Fruit fly (Drosophila melanogaster): Measurements from ENCODE around the gene CG8641.
A peak's percentile ranks its signal among the peaks of the same experiment; 100 is the strongest.

Gene CG8641

DNA sequence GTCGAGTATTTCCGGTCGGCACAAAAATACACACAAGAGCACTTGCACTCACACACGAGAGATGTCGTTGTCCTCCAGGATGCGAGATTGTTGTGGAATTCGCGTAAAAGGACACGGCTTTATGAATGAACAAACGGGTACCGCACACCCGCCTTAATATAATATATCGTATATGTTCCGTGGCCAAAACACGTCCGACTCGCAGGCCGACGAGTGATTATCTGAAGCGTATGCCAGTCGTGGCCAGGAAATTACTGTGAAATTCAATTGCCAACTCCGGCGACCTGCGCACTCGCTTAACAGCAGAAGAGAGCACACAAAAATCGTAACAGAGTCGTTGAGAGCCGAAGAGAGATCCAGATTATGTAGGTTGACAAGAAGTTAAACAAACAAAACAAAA is at the start of gene CG8641:
CG8641 (minus strand) TSS at position 205 of the 400 bp plus-strand sequence.
- no peak for TF ChIP-seq toe (GFP tag; optimal IDR thresholded peaks at IDR 0.05)
- TF ChIP-seq Mnt (GFP tag; optimal IDR thresholded peaks at IDR 0.05), result no peak
- TF ChIP-seq CG5204 (GFP tag; optimal IDR thresholded peaks at IDR 0.05), result no peak
- no peak for TF ChIP-seq tj (GFP tag; optimal IDR thresholded peaks at IDR 0.05)
- TF ChIP-seq cic (GFP tag; optimal IDR thresholded peaks at IDR 0.05), result no peak
- TF ChIP-seq CG33017 (tag; optimal IDR thresholded peaks at IDR 0.05), result no peak
- TF ChIP-seq CG7045 (GFP tag; optimal IDR thresholded peaks at IDR 0.05), result no peak
- no peak for TF ChIP-seq CG12768 (GFP tag; optimal IDR thresholded peaks at IDR 0.05)

DNA sequence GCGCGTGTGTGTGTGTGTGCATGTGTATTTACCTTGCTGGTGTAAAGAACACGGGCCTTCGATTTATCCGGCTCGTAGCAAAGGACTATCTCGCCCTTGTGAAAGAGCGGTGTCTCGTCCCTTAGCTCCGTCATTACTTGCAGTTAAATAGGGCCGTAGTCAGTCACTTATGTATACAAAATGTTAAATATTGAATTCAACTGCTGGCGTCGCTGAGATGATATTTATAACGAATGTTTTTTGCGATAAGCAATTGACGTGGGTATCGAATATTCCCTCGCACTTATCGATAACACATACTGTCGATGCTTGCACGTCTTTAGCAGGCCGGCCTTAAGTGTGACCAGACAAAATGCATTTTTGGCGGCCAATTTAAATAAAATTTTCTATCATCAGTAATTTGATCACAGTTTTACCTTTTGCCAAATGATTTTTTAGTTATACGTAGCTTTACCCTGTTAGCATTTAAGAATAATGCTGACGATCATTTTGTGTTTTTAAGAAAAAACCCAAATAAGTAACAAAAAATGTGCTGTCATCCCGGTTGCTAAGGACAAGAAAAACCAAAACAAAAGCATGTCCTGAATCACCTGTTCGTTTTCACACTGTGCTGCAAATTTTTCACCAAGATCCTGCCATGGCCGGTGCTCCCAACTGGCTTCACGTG is 48.2 kb upstream of the CG8641 start, which contains the start of the genes msl-3 and BBS1:
msl-3 (minus strand) TSS at position 245 of the 667 bp plus-strand sequence.
BBS1 (plus strand) TSS at position 617 of the 667 bp plus-strand sequence.
- no peak for TF ChIP-seq Clk (GFP tag; optimal IDR thresholded peaks at IDR 0.05)
- no peak for TF ChIP-seq kay (GFP tag; ENCODE audit: borderline replicate concordance)
- TF ChIP-seq ovo (GFP tag; optimal IDR thresholded peaks at IDR 0.05), result no peak
- peak; percentile 17 for TF ChIP-seq bab1 (GFP tag; optimal IDR thresholded peaks at IDR 0.05)
- no peak for TF ChIP-seq CG5204 (GFP tag; optimal IDR thresholded peaks at IDR 0.05)
- peak; percentile 19 for TF ChIP-seq Mnt (GFP tag; optimal IDR thresholded peaks at IDR 0.05)
- no peak for TF ChIP-seq CG7101 (tag; optimal IDR thresholded peaks at IDR 0.05)
- TF ChIP-seq Hr96 (GFP tag; optimal IDR thresholded peaks at IDR 0.05), result no peak
- TF ChIP-seq Crg-1 (GFP tag; optimal IDR thresholded peaks at IDR 0.05), result no peak
- no peak for TF ChIP-seq toe (GFP tag; optimal IDR thresholded peaks at IDR 0.05)
- no peak for TF ChIP-seq pad (GFP tag; optimal IDR thresholded peaks at IDR 0.05)
- TF ChIP-seq cic (GFP tag; optimal IDR thresholded peaks at IDR 0.05), result no peak
- TF ChIP-seq CG1620 (GFP tag; optimal IDR thresholded peaks at IDR 0.05), result no peak

DNA sequence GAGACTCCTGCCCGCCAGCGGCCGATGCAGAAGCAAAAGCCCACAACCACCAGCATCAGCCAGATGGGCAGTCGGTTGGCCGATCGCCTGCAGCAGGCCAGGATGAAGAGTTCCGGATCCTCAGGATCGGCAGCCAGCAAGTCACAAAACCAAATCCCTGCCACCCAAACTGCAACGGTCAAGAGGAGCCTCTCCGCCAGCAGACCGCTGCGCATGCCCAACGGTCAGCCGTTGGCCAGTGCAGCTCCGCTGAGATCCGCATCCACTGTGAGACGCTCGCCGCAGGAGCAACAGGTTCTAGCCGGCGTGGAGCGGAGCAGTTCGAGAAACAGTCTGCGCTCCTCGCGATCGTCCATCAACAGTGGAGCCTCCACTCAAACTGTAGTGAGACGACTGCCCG is 44.9 kb upstream of the CG8641 start:
- TF ChIP-seq CG14711 (tag; optimal IDR thresholded peaks at IDR 0.05) (no peak), toe (GFP tag; optimal IDR thresholded peaks at IDR 0.05) (no peak), Clk (GFP tag; optimal IDR thresholded peaks at IDR 0.05) (no peak), tj (GFP tag; optimal IDR thresholded peaks at IDR 0.05) (no peak), cnc (optimal IDR thresholded peaks at IDR 0.05) (no peak)

DNA sequence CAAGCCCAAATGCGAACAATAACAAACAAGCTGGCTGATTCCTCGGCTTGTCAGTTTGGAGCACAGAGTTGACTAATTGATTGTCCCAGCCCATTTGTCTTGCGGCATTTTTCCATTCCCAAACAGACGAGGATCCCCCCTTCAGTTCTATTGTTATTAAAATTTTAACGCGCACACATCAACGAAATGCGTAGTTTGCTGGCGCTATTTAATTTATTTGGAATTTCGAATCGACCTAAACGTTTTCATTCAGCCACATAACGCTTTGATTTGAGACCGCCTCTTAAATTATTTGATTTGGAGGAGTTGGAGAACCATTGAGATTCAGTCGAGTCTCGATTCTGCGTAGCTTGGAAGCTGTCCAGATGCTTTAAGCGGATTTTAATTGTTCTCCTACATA is 38.7 kb upstream of the CG8641 start:
- TF ChIP-seq CG7101 (tag; optimal IDR thresholded peaks at IDR 0.05) (no peak), Mnt (GFP tag; optimal IDR thresholded peaks at IDR 0.05) (no peak), tj (GFP tag; optimal IDR thresholded peaks at IDR 0.05) (no peak), CG33017 (tag; optimal IDR thresholded peaks at IDR 0.05) (no peak), kay (GFP tag; ENCODE audit: borderline replicate concordance) (no peak), CG5204 (GFP tag; optimal IDR thresholded peaks at IDR 0.05) (no peak), CG12768 (GFP tag; optimal IDR thresholded peaks at IDR 0.05) (no peak), CG14711 (tag; optimal IDR thresholded peaks at IDR 0.05) (no peak), Hr96 (GFP tag; optimal IDR thresholded peaks at IDR 0.05) (no peak), bab1 (GFP tag; optimal IDR thresholded peaks at IDR 0.05) (no peak), pad (GFP tag; optimal IDR thresholded peaks at IDR 0.05) (no peak), cic (GFP tag; optimal IDR thresholded peaks at IDR 0.05) (no peak), CG1620 (GFP tag; optimal IDR thresholded peaks at IDR 0.05) (no peak), Crg-1 (GFP tag; optimal IDR thresholded peaks at IDR 0.05) (no peak), cnc (optimal IDR thresholded peaks at IDR 0.05) (no peak)

DNA sequence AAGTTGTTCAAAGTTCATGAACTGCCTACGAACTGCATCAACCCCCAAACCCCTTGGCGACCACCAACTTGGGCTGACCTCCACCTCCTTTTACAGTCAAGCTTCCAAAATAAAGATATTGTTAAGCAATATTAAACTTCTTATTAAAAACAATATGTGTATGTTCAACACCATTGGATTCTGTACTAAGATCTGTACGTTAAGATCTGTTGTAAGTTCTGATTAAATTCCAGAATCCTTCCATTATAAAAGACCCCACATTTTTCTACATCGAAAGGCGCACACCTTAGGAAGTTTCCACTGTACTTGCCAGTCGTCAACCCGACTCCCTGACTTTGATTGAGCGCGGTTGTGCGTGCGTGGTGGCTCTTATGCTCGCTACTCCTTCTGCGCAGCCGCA is 35.7 kb upstream of the CG8641 start:
- TF ChIP-seq ovo (GFP tag; optimal IDR thresholded peaks at IDR 0.05), result no peak

DNA sequence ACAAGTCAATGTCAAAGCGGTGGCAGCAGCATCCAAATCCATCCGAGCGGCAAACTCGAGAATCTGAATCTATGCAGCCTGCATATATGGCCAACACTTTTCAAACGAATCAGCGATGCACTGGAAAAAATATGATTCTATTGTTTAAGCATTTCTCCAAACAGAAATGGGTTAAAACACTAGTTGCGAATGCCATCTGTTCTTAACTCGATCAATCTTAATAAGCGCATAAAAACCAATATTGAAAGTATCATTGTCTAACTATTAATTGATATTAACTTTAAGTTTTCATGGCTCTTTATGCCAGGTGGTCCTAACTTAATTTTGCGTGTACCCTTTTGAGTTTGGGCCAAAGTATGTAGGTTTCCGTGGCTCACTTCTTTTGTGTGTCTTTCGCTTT is 28.4 kb upstream of the CG8641 start:
- TF ChIP-seq bab1 (GFP tag; optimal IDR thresholded peaks at IDR 0.05) (no peak), CG5204 (GFP tag; optimal IDR thresholded peaks at IDR 0.05) (no peak), Crg-1 (GFP tag; optimal IDR thresholded peaks at IDR 0.05) (no peak), pad (GFP tag; optimal IDR thresholded peaks at IDR 0.05) (no peak), CG14711 (tag; optimal IDR thresholded peaks at IDR 0.05) (no peak), CG1620 (GFP tag; optimal IDR thresholded peaks at IDR 0.05) (no peak), CG12768 (GFP tag; optimal IDR thresholded peaks at IDR 0.05) (no peak), toe (GFP tag; optimal IDR thresholded peaks at IDR 0.05) (no peak), ovo (GFP tag; optimal IDR thresholded peaks at IDR 0.05) (no peak), CG11617 (GFP tag; optimal IDR thresholded peaks at IDR 0.05) (no peak), cnc (optimal IDR thresholded peaks at IDR 0.05) (no peak), tj (GFP tag; optimal IDR thresholded peaks at IDR 0.05) (no peak), Clk (GFP tag; optimal IDR thresholded peaks at IDR 0.05) (no peak), Hr96 (GFP tag; optimal IDR thresholded peaks at IDR 0.05) (no peak), kay (GFP tag; ENCODE audit: borderline replicate concordance) (no peak), CG33017 (tag; optimal IDR thresholded peaks at IDR 0.05) (no peak), cic (GFP tag; optimal IDR thresholded peaks at IDR 0.05) (no peak)

DNA sequence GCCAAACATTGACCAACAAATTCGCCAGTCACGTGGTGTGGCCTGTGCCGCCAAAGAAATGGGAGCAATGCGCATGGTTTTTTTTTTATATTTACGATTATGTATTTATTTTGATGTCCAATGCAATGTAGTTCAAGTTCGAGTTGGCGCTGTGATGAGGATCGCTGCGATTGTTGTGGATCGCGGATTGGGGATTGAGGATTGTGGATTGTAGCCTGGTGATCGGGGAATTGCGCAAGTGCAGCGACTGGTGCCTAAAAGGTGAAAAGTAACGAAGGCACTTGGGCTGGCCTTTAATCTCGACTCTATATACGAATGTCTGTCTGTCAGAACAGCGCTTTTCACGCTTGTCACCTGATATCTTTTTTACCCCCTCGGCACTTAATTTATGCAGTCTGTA is 27.2 kb upstream of the CG8641 start:
- TF ChIP-seq ovo (GFP tag; optimal IDR thresholded peaks at IDR 0.05) (no peak), CG14711 (tag; optimal IDR thresholded peaks at IDR 0.05) (no peak), toe (GFP tag; optimal IDR thresholded peaks at IDR 0.05) (no peak), CG1620 (GFP tag; optimal IDR thresholded peaks at IDR 0.05) (no peak), cnc (optimal IDR thresholded peaks at IDR 0.05) (no peak), CG11617 (GFP tag; optimal IDR thresholded peaks at IDR 0.05) (no peak), bab1 (GFP tag; optimal IDR thresholded peaks at IDR 0.05) (no peak), CG5204 (GFP tag; optimal IDR thresholded peaks at IDR 0.05) (no peak), Crg-1 (GFP tag; optimal IDR thresholded peaks at IDR 0.05) (no peak), Clk (GFP tag; optimal IDR thresholded peaks at IDR 0.05) (no peak), pad (GFP tag; optimal IDR thresholded peaks at IDR 0.05) (no peak), cic (GFP tag; optimal IDR thresholded peaks at IDR 0.05) (no peak), Hr96 (GFP tag; optimal IDR thresholded peaks at IDR 0.05) (no peak), kay (GFP tag; ENCODE audit: borderline replicate concordance) (no peak), Mnt (GFP tag; optimal IDR thresholded peaks at IDR 0.05) (no peak), tj (GFP tag; optimal IDR thresholded peaks at IDR 0.05) (no peak), CG12768 (GFP tag; optimal IDR thresholded peaks at IDR 0.05) (no peak), CG33017 (tag; optimal IDR thresholded peaks at IDR 0.05) (no peak)

Data from whole organism, adult.